Worm (Caenorhabditis elegans) whole organism, late embryonic: Measurements from ENCODE around the gene bas-1.

Experiments
- F13H6.1 ChIP-seq: sonication (generic microtip); optimal IDR thresholded peaks from 2 replicates; lab custom pipeline; 2016; ENCODE audit warnings: missing genetic modification characterization, missing compliant biosample characterization
- ceh-9 ChIP-seq: sonication (generic microtip); optimal IDR thresholded peaks from 2 replicates; lab custom pipeline; 2016; ENCODE audit warnings: mild to moderate bottlenecking, missing genetic modification characterization, inconsistent platforms, missing compliant biosample characterization
- ets-4 ChIP-seq: sonication (generic microtip); optimal IDR thresholded peaks from 2 replicates; lab custom pipeline; 2016; ENCODE audit warnings: missing genetic modification characterization, missing compliant biosample characterization
- nhr-11 ChIP-seq: fragments of 150-350 bp; optimal IDR thresholded peaks from 2 replicates; lab custom pipeline; 2014; ENCODE audit warnings: missing biosample characterization, missing genetic modification characterization
- npax-4 ChIP-seq: sonication (generic microtip); optimal IDR thresholded peaks from 2 replicates; lab custom pipeline; 2016; ENCODE audit warnings: missing genetic modification characterization, missing compliant biosample characterization
- pax-1 ChIP-seq: fragments of 150-350 bp; optimal IDR thresholded peaks from 2 replicates; lab custom pipeline; 2014; ENCODE audit warnings: missing biosample characterization, missing genetic modification characterization
- pha-4 ChIP-seq: fragments of 150-350 bp; optimal IDR thresholded peaks from 2 replicates; lab custom pipeline; 2018; ENCODE audit warnings: missing biosample characterization, missing genetic modification reagents, missing genetic modification characterization
- pros-1 ChIP-seq: fragments of 150-350 bp; optimal IDR thresholded peaks from 2 replicates; lab custom pipeline; 2014; ENCODE audit warnings: missing biosample characterization, missing genetic modification reagents, missing genetic modification characterization
- tbx-2 ChIP-seq: sonication (generic microtip); optimal IDR thresholded peaks from 2 replicates; lab custom pipeline; 2016; ENCODE audit warnings: missing genetic modification characterization, missing compliant biosample characterization
- unc-86 ChIP-seq: sonication (generic microtip); optimal IDR thresholded peaks from 2 replicates; lab custom pipeline; 2016; ENCODE audit warnings: missing genetic modification characterization, missing compliant biosample characterization
- zip-5 ChIP-seq: sonication (generic microtip); optimal IDR thresholded peaks from 2 replicates; lab custom pipeline; 2016; ENCODE audit warnings: missing genetic modification characterization, missing compliant biosample characterization

DNA sequence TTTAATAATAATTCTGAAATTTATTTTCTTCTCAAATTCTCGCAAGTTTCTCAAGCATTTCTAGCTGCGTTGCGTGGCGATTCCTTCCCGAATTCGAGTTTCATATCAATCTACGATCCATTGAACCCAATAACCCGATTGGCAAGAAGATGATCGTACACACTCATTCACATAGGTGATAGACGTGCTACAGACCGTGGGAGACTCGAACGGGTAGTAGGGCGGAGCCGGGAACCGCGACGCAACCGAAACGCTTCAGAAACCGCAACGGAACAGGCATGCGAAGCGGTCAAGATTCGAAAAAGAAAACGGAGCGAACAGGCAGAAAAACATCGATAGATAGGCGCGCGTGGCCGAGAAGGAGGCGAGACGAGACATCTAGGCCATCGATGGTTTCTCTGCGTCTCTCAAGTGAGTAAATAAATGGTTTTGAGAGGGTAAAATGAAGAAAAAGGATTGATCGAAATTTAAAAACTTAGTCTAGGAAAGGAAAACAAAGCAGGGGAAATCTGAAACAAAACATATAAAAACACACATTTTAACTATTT, 8.6 kb upstream of the bas-1 start, which contains the start of gene madf-11:
- no peak for TF ChIP-seq pha-4 (tag; lab: Kevin White, UChicago)
- no peak for TF ChIP-seq nhr-11
- TF ChIP-seq tbx-2 (tag; lab: Kevin White, UChicago) = peak; percentile 84
- no peak for TF ChIP-seq npax-4 (tag; lab: Kevin White, UChicago)
- TF ChIP-seq F13H6.1 (tag; lab: Kevin White, UChicago) = peak; percentile 18
- peak; percentile 98 for TF ChIP-seq ets-4
- TF ChIP-seq pax-1 (tag; lab: Kevin White, UChicago) = peak; percentile 3
- no peak for TF ChIP-seq unc-86 (tag; lab: Kevin White, UChicago)
- TF ChIP-seq pros-1 (tag; lab: Kevin White, UChicago) = no peak
- peak; percentile 27 for TF ChIP-seq zip-5 (tag; lab: Kevin White, UChicago)
- no peak for TF ChIP-seq ceh-9 (tag; lab: Kevin White, UChicago)
